Worm (Caenorhabditis elegans): ENCODE data around the gene ZK370.4.

ce11 chrIII:8704765-8705164 lies 26.4 kb downstream of the ZK370.4 start, which contains the start of gene B0303.16:
- no peak for TF ChIP-seq nhr-28 (tag; optimal IDR thresholded peaks at IDR 0.05)
- TF ChIP-seq nhr-12 (tag; optimal IDR thresholded peaks at IDR 0.05) = no peak
- TF ChIP-seq unc-39 (tag; optimal IDR thresholded peaks at IDR 0.05) = no peak
- no peak for TF ChIP-seq snpc-4 (tag; optimal IDR thresholded peaks at IDR 0.05)

All from whole organism, mixed stage, embryonic.